Fruit fly (Drosophila melanogaster) S2 (cell line): ENCODE results near the gene CG31368.

ENCODE experiments used
- CG8478 ChIP-seq: fragments of >200 bp; optimal IDR thresholded peaks from 2 replicates; lab custom pipeline; 2018
- CTCF ChIP-seq, 2 experiments: fragments of >200 bp; optimal IDR thresholded peaks; 2 replicates each; lab custom pipeline; 2018

- no peak for TF ChIP-seq CTCF (optimal IDR thresholded peaks at IDR 0.05; lab: Kevin White, UChicago)
- no peak for TF ChIP-seq CG8478 (lab: Kevin White, UChicago)
Measured at dm6 chr3R:11930962-11931361, 48.4 kb downstream of the CG31368 start, which contains the start of gene CG14731.
